Worm (Caenorhabditis elegans): Measurements from ENCODE around the gene gsto-1.

- TF ChIP-seq ceh-82 (tag; optimal IDR thresholded peaks at IDR 0.05) (no peak), ama-1 (optimal IDR thresholded peaks at IDR 0.05) (no peak), alr-1 (tag; optimal IDR thresholded peaks at IDR 0.05) (no peak), R02D3.7 (tag; optimal IDR thresholded peaks at IDR 0.05) (no peak), sma-3 (GFP tag; optimal IDR thresholded peaks at IDR 0.05) (no peak)
Observed at ce11 chrIII:7913488-7913887, 33.3 kb downstream of the gsto-1 start, which contains the start of gene ZK688.12.

All from whole organism, L2 larva.